Fruit fly (Drosophila melanogaster) whole organism, adult: ENCODE data around the gene Ltn1.

Source experiments
- CG11617 ChIP-seq: fragments of 200-800 bp; sonication (Bioruptor generic); optimal IDR thresholded peaks from 2 replicates; lab custom pipeline; 2017; ENCODE audit warnings: mild to moderate bottlenecking, missing biosample characterization, missing genetic modification reagents, missing genetic modification characterization
- CG12768 ChIP-seq: fragments of 200-800 bp; sonication (Bioruptor generic); optimal IDR thresholded peaks from 2 replicates; lab custom pipeline; 2017; ENCODE audit warnings: missing biosample characterization, missing genetic modification characterization, mild to moderate bottlenecking, moderate library complexity, missing genetic modification reagents
- CG14711 ChIP-seq: fragments of 200-800 bp; sonication (Bioruptor generic); optimal IDR thresholded peaks from 2 replicates; lab custom pipeline; 2018; ENCODE audit warnings: missing biosample characterization, mild to moderate bottlenecking, missing genetic modification characterization, moderate library complexity
- CG1620 ChIP-seq: fragments of 200-800 bp; sonication (Bioruptor generic); optimal IDR thresholded peaks from 2 replicates; lab custom pipeline; 2016; ENCODE audit warnings: missing biosample characterization, missing genetic modification characterization
- CG33017 ChIP-seq: fragments of 200-800 bp; sonication (Bioruptor generic); optimal IDR thresholded peaks from 2 replicates; lab custom pipeline; 2018; ENCODE audit warnings: missing biosample characterization, mild to moderate bottlenecking, missing genetic modification characterization, moderate library complexity
- CG5204 ChIP-seq: fragments of 200-800 bp; sonication (Bioruptor generic); optimal IDR thresholded peaks from 2 replicates; lab custom pipeline; 2016; ENCODE audit warnings: missing biosample characterization, missing genetic modification characterization
- CG7045 ChIP-seq: fragments of 200-800 bp; sonication (Bioruptor generic); optimal IDR thresholded peaks from 2 replicates; lab custom pipeline; 2017; ENCODE audit warnings: missing biosample characterization, mild to moderate bottlenecking, missing genetic modification characterization
- CG7101 ChIP-seq: fragments of 200-800 bp; sonication (Bioruptor generic); optimal IDR thresholded peaks from 2 replicates; lab custom pipeline; 2018; ENCODE audit warnings: missing biosample characterization, mild to moderate bottlenecking, missing genetic modification characterization, moderate library complexity
- Clk ChIP-seq: fragments of 200-800 bp; sonication (Bioruptor generic); optimal IDR thresholded peaks from 2 replicates; lab custom pipeline; 2017; ENCODE audit warnings: missing biosample characterization, missing genetic modification characterization
- Crg-1 ChIP-seq: fragments of 200-800 bp; sonication (Bioruptor generic); optimal IDR thresholded peaks from 2 replicates; lab custom pipeline; 2016; ENCODE audit warnings: missing biosample characterization, missing genetic modification characterization
- Hr96 ChIP-seq: fragments of 200-800 bp; sonication (Bioruptor generic); optimal IDR thresholded peaks from 2 replicates; lab custom pipeline; 2016; ENCODE audit warnings: missing biosample characterization, missing genetic modification characterization
- Mnt ChIP-seq: fragments of 200-800 bp; sonication (Bioruptor generic); optimal IDR thresholded peaks from 2 replicates; lab custom pipeline; 2016; ENCODE audit warnings: missing biosample characterization, mild to moderate bottlenecking, missing genetic modification characterization
- bab1 ChIP-seq: fragments of 200-800 bp; sonication (Bioruptor generic); optimal IDR thresholded peaks from 3 replicates; lab custom pipeline; 2019; ENCODE audit warnings: missing biosample characterization, mild to moderate bottlenecking, missing genetic modification characterization, moderate library complexity
- cic ChIP-seq: fragments of 200-800 bp; sonication (Bioruptor generic); optimal IDR thresholded peaks from 2 replicates; lab custom pipeline; 2017; ENCODE audit warnings: missing biosample characterization, mild to moderate bottlenecking, missing genetic modification characterization, moderate library complexity
- cnc ChIP-seq, 2 experiments: fragments of >200 bp; optimal IDR thresholded peaks; 2 replicates each; lab custom pipeline; 2017
- kay ChIP-seq: fragments of 200-800 bp; sonication (Bioruptor generic); peaks from one replicate; lab custom pipeline; 2016; ENCODE audit warnings: missing biosample characterization, missing genetic modification characterization, borderline replicate concordance
- ovo ChIP-seq: fragments of 200-800 bp; sonication (Bioruptor generic); optimal IDR thresholded peaks from 2 replicates; lab custom pipeline; 2016; ENCODE audit warnings: missing biosample characterization, missing genetic modification characterization
- pad ChIP-seq: fragments of 200-800 bp; sonication (Bioruptor generic); optimal IDR thresholded peaks from 3 replicates; lab custom pipeline; 2017; ENCODE audit warnings: missing biosample characterization, missing genetic modification characterization, mild to moderate bottlenecking, moderate library complexity, missing genetic modification reagents
- tj ChIP-seq: fragments of 200-800 bp; sonication (Bioruptor generic); optimal IDR thresholded peaks from 3 replicates; lab custom pipeline; 2017; ENCODE audit warnings: missing biosample characterization, mild to moderate bottlenecking, missing genetic modification characterization, moderate library complexity
- toe ChIP-seq: fragments of 200-800 bp; sonication (Bioruptor generic); optimal IDR thresholded peaks from 2 replicates; lab custom pipeline; 2016; ENCODE audit warnings: missing biosample characterization, missing genetic modification characterization

The Ltn1 gene

dm6 chr3L:19584369-19584915, 32.4 kb upstream of the Ltn1 start, which contains the start of gene Shal:
TSS of gene Shal (minus strand) at chr3L:19584568.
- TF ChIP-seq CG7101 (tag; lab: Kevin White, UChicago) = no peak
- no peak for TF ChIP-seq CG1620 (GFP tag; lab: Kevin White, UChicago)
- TF ChIP-seq CG12768 (GFP tag; lab: Kevin White, UChicago) = no peak
- TF ChIP-seq Clk = no peak
- no peak for TF ChIP-seq pad
- TF ChIP-seq ovo (GFP tag; lab: Kevin White, UChicago) = no peak
- no peak for TF ChIP-seq Hr96 (GFP tag; lab: Kevin White, UChicago)
- TF ChIP-seq toe (GFP tag; lab: Kevin White, UChicago) = no peak
- TF ChIP-seq CG5204 (GFP tag; lab: Kevin White, UChicago) = no peak
- TF ChIP-seq Mnt (GFP tag; lab: Kevin White, UChicago) = no peak
- TF ChIP-seq cic (GFP tag; lab: Kevin White, UChicago) = no peak
- TF ChIP-seq bab1 (GFP tag; lab: Kevin White, UChicago) = no peak
- TF ChIP-seq cnc (optimal IDR thresholded peaks at IDR 0.05; lab: Kevin White, UChicago) = no peak
- no peak for TF ChIP-seq CG11617 (GFP tag; lab: Kevin White, UChicago)
- no peak for TF ChIP-seq CG7045 (GFP tag; lab: Kevin White, UChicago)
- TF ChIP-seq CG33017 (tag; lab: Kevin White, UChicago) = no peak
- TF ChIP-seq CG14711 = no peak

dm6 chr3L:19580709-19581227, 28.7 kb upstream of the Ltn1 start:
- no peak for TF ChIP-seq cic (GFP tag; lab: Kevin White, UChicago)
- no peak for TF ChIP-seq ovo (GFP tag; lab: Kevin White, UChicago)
- TF ChIP-seq CG11617 (GFP tag; lab: Kevin White, UChicago) = no peak
- TF ChIP-seq bab1 (GFP tag; lab: Kevin White, UChicago) = no peak
- TF ChIP-seq tj (GFP tag; lab: Kevin White, UChicago) = no peak
- no peak for TF ChIP-seq Clk
- no peak for TF ChIP-seq Hr96 (GFP tag; lab: Kevin White, UChicago)
- no peak for TF ChIP-seq Mnt (GFP tag; lab: Kevin White, UChicago)
- no peak for TF ChIP-seq toe (GFP tag; lab: Kevin White, UChicago)
- TF ChIP-seq CG5204 (GFP tag; lab: Kevin White, UChicago) = no peak
- TF ChIP-seq kay (GFP tag; lab: Kevin White, UChicago) = no peak
- no peak for TF ChIP-seq Crg-1 (GFP tag; lab: Kevin White, UChicago)
- no peak for TF ChIP-seq CG1620 (GFP tag; lab: Kevin White, UChicago)
- no peak for TF ChIP-seq CG7045 (GFP tag; lab: Kevin White, UChicago)
- no peak for TF ChIP-seq pad

- TF ChIP-seq Crg-1 (GFP tag; lab: Kevin White, UChicago) = no peak
- TF ChIP-seq CG7101 (tag; lab: Kevin White, UChicago) = no peak
These were observed 27.3 kb upstream of the Ltn1 start for dm6 chr3L:19579346-19579745.

DNA sequence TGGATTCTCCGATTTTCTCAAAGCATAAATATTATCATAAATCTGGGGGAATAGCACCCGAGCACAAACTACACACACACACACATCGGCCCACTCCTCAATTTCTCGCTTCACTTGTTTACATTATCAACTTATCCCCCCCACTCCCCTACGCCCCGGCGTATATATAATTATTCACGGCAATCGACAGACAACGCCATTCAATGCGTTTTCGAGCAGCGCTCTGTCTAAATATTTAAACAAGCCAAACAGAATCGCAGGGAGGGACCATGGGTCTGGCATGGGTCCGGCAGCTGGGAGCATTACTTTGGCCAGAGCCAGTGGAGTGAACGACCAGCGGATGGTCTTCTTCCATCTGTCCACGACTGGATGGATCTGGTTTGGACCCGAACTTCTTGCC, 23.6 kb upstream of the Ltn1 start:
- TF ChIP-seq pad (no peak), CG7101 (tag; lab: Kevin White, UChicago) (peak; percentile 35)

DNA sequence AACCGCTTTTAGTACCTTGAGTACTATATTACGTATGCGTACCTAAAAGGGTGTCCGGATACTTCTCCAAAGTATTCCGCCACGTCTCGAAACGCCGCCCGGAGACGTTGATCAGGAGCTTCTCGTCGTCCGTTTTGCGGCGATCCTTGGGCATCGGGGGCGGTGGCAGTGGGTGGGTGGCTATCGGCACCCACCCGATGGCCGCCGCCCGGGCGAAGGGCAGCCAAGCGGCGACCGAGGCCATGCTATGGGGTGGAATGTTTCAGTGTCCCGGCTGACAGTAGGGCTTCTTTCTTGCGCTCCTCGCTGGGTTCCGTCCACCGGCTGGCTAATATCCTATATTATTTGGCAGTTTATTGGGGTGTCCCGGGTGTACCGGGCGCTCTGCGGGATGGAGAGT, 22.4 kb upstream of the Ltn1 start:
- no peak for TF ChIP-seq CG12768 (GFP tag; lab: Kevin White, UChicago)
- no peak for TF ChIP-seq Clk
- TF ChIP-seq CG33017 (tag; lab: Kevin White, UChicago) = no peak
- TF ChIP-seq Crg-1 (GFP tag; lab: Kevin White, UChicago) = no peak
- TF ChIP-seq CG7045 (GFP tag; lab: Kevin White, UChicago) = no peak
- TF ChIP-seq toe (GFP tag; lab: Kevin White, UChicago) = no peak
- no peak for TF ChIP-seq Hr96 (GFP tag; lab: Kevin White, UChicago)
- no peak for TF ChIP-seq CG14711
- TF ChIP-seq bab1 (GFP tag; lab: Kevin White, UChicago) = no peak
- TF ChIP-seq Mnt (GFP tag; lab: Kevin White, UChicago) = no peak
- TF ChIP-seq kay (GFP tag; lab: Kevin White, UChicago) = no peak
- TF ChIP-seq pad = no peak

DNA sequence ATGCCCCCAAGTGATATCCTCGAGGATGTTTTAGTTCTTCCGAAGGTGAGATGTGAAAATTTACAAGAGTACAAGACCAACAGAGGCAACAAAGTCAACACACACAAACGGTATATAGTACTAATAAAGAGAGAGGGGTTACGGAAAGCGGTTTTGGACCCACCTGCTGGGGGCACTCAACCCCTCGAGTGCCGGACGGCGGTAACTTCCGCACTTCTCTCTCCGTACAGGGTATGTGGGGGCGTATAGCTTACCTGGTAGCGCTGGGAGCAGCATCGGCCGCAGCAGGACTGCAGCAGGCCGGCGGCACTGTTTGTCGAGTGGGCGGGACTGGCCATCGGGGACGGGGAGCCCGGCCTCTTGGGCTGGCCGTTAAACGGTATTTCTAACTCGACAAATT, 17.3 kb upstream of the Ltn1 start:
- TF ChIP-seq CG11617 (GFP tag; lab: Kevin White, UChicago) (no peak), CG5204 (GFP tag; lab: Kevin White, UChicago) (no peak), ovo (GFP tag; lab: Kevin White, UChicago) (no peak), Crg-1 (GFP tag; lab: Kevin White, UChicago) (no peak), Clk (no peak)

DNA sequence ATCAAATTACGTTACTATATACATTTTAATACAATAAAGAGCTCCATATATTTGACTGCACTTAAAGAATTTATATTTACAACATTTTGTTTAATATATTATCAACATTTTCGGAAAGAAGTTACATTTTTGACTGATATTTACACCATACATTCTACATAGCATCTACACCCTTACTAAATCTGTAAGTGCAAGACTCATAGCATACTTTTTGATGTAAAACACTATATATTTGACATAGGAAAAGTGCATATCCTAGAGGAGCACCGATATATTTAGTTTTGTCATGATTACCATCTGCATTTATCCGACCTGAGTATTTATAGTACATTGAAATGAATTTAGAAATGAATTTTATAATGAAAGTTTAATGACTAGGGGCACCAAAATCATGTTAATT, 16.9 kb upstream of the Ltn1 start:
- no peak for TF ChIP-seq tj (GFP tag; lab: Kevin White, UChicago)
- no peak for TF ChIP-seq CG33017 (tag; lab: Kevin White, UChicago)
- no peak for TF ChIP-seq CG7101 (tag; lab: Kevin White, UChicago)
- TF ChIP-seq Mnt (GFP tag; lab: Kevin White, UChicago) = no peak
